Worm (Caenorhabditis elegans) whole organism, L1 larva: ENCODE data around the gene C02H6.1.

Experiments
- C04F5.9 ChIP-seq: sonication (generic microtip); optimal IDR thresholded peaks from 2 replicates; lab custom pipeline; 2016; ENCODE audit warnings: missing genetic modification characterization, missing compliant biosample characterization
- C16A3.4 ChIP-seq: fragments of 150-350 bp; optimal IDR thresholded peaks from 2 replicates; lab custom pipeline; 2014; ENCODE audit warnings: missing biosample characterization, missing genetic modification characterization
- C34B4.2 ChIP-seq: sonication (generic microtip); optimal IDR thresholded peaks from 2 replicates; lab custom pipeline; 2017; ENCODE audit warnings: mild to moderate bottlenecking, missing genetic modification characterization, missing compliant biosample characterization
- F16B12.6 ChIP-seq: fragments of 150-350 bp; optimal IDR thresholded peaks from 2 replicates; lab custom pipeline; 2014; ENCODE audit warnings: missing biosample characterization, missing genetic modification characterization
- aha-1 ChIP-seq: fragments of 150-350 bp; optimal IDR thresholded peaks from 2 replicates; lab custom pipeline; 2014; ENCODE audit warnings: missing biosample characterization, missing genetic modification characterization
- alr-1 ChIP-seq: fragments of 200-800 bp; sonication (Bioruptor generic); optimal IDR thresholded peaks from 2 replicates; lab custom pipeline; 2018; ENCODE audit warnings: borderline replicate concordance, mild to moderate bottlenecking, missing genetic modification characterization, missing compliant biosample characterization
- aly-2 ChIP-seq: fragments of 150-350 bp; optimal IDR thresholded peaks from 2 replicates; lab custom pipeline; 2014; ENCODE audit warnings: missing biosample characterization, missing genetic modification characterization
- ama-1 ChIP-seq: fragments of 150-350 bp; optimal IDR thresholded peaks from 2 replicates; lab custom pipeline; 2014
- blmp-1 ChIP-seq: fragments of 150-350 bp; optimal IDR thresholded peaks from 2 replicates; lab custom pipeline; 2014; ENCODE audit warnings: missing biosample characterization, missing genetic modification characterization
- ceh-63 ChIP-seq: fragments of 200-800 bp; sonication (Bioruptor generic); optimal IDR thresholded peaks from 2 replicates; lab custom pipeline; 2018; ENCODE audit warnings: mild to moderate bottlenecking, missing genetic modification characterization, missing compliant biosample characterization
- ceh-8 ChIP-seq: fragments of 200-800 bp; sonication (Bioruptor generic); optimal IDR thresholded peaks from 2 replicates; lab custom pipeline; 2018; ENCODE audit warnings: mild to moderate bottlenecking, missing genetic modification characterization, moderate library complexity, missing compliant biosample characterization
- ceh-82 ChIP-seq, 3 experiments: fragments of 150-350 bp in 1 of 3; sonication (generic microtip) in 2 of 3; optimal IDR thresholded peaks; 2 replicates each; lab custom pipeline; 2014 to 2017; ENCODE audit warnings: missing biosample characterization in 3 of 3, missing genetic modification characterization in 3 of 3
- ceh-90 ChIP-seq: sonication (generic microtip); optimal IDR thresholded peaks from 2 replicates; lab custom pipeline; 2016; ENCODE audit warnings: missing genetic modification characterization, missing compliant biosample characterization
- ces-1 ChIP-seq: fragments of 150-350 bp; optimal IDR thresholded peaks from 2 replicates; lab custom pipeline; 2014; ENCODE audit warnings: missing biosample characterization, missing genetic modification reagents, missing genetic modification characterization
- efl-1 ChIP-seq, 4 experiments: fragments of 150-350 bp; optimal IDR thresholded peaks in 3 of 4; peaks in 1 of 4; 1 replicate in 1 of 4; 2 replicates in 3 of 4; lab custom pipeline; 2014; ENCODE audit warnings: missing biosample characterization in 2 of 4, missing genetic modification characterization in 2 of 4, missing genetic modification reagents in 2 of 4
- egl-13 ChIP-seq: sonication (generic microtip); optimal IDR thresholded peaks from 2 replicates; lab custom pipeline; 2016; ENCODE audit warnings: missing genotype, missing genetic modification reagents, missing genetic modification characterization, missing compliant biosample characterization
- egl-27 ChIP-seq, 2 experiments: fragments of 150-350 bp in 1 of 2; sonication (generic microtip); optimal IDR thresholded peaks; 3 replicates each; lab custom pipeline; 2017 to 2018; ENCODE audit warnings: missing biosample characterization in 2 of 2, missing genetic modification characterization in 2 of 2, missing genetic modification reagents in 2 of 2
- elt-2 ChIP-seq: sonication (generic microtip); optimal IDR thresholded peaks from 2 replicates; lab custom pipeline; 2016; ENCODE audit warnings: missing genetic modification characterization, mild to moderate bottlenecking, inconsistent platforms, missing compliant biosample characterization, missing genetic modification reagents
- elt-3 ChIP-seq, 6 experiments: fragments of 150-350 bp in 1 of 6; sonication (generic microtip); optimal IDR thresholded peaks; 2 replicates each; lab custom pipeline; 2017 to 2018; ENCODE audit warnings: missing biosample characterization in 6 of 6, missing genetic modification characterization in 6 of 6, inconsistent platforms in 1 of 6
- fkh-10 ChIP-seq: sonication (generic microtip); optimal IDR thresholded peaks from 2 replicates; lab custom pipeline; 2017; ENCODE audit warnings: missing biosample characterization, missing genetic modification reagents, missing genetic modification characterization
- fkh-4 ChIP-seq: sonication (generic microtip); optimal IDR thresholded peaks from 2 replicates; lab custom pipeline; 2016; ENCODE audit warnings: missing compliant biosample characterization, missing genetic modification characterization, borderline replicate concordance
- grh-1 ChIP-seq: fragments of 200-800 bp; sonication (Bioruptor generic); IDR thresholded peaks from 2 replicates; pipeline ENCODE4 v1.3.6; 2022; ENCODE audit warnings: missing genetic modification reagents, missing genetic modification characterization, missing compliant biosample characterization
- hpl-2 ChIP-seq: fragments of 150-350 bp; optimal IDR thresholded peaks from 2 replicates; lab custom pipeline; 2014; ENCODE audit warnings: missing biosample characterization, missing genetic modification reagents, missing genetic modification characterization
- isw-1 ChIP-seq: fragments of 200-800 bp; sonication (Bioruptor generic); IDR thresholded peaks from 2 replicates; pipeline ENCODE4 v1.3.6; 2022; ENCODE audit warnings: missing genetic modification characterization, missing compliant biosample characterization
- jun-1 ChIP-seq: fragments of 150-350 bp; optimal IDR thresholded peaks from 2 replicates; lab custom pipeline; 2014; ENCODE audit warnings: missing biosample characterization, missing genetic modification reagents, missing genetic modification characterization
- lin-14 ChIP-seq: fragments of 200-800 bp; sonication (Bioruptor generic); optimal IDR thresholded peaks from 2 replicates; lab custom pipeline; 2018; ENCODE audit warnings: mild to moderate bottlenecking, missing genetic modification characterization, moderate library complexity, missing compliant biosample characterization
- lin-15B ChIP-seq: fragments of 150-350 bp; sonication (generic microtip); optimal IDR thresholded peaks from 3 replicates; lab custom pipeline; 2014; ENCODE audit warnings: missing biosample characterization, missing genetic modification characterization
- lin-35 ChIP-seq, 2 experiments: fragments of 150-350 bp; optimal IDR thresholded peaks; 2 replicates each; lab custom pipeline; 2014; ENCODE audit warnings: missing biosample characterization in 2 of 2, missing genetic modification characterization in 2 of 2, missing genetic modification reagents in 2 of 2
- mef-2 ChIP-seq: fragments of 150-350 bp; optimal IDR thresholded peaks from 2 replicates; lab custom pipeline; 2014; ENCODE audit warnings: missing biosample characterization, missing genetic modification characterization
- nhr-11 ChIP-seq: fragments of 150-350 bp; optimal IDR thresholded peaks from 2 replicates; lab custom pipeline; 2014; ENCODE audit warnings: missing biosample characterization, missing genetic modification characterization
- nhr-12 ChIP-seq: sonication (generic microtip); optimal IDR thresholded peaks from 2 replicates; lab custom pipeline; 2017; ENCODE audit warnings: missing biosample characterization, missing genetic modification characterization
- nhr-19 ChIP-seq: fragments of 200-800 bp; sonication (Bioruptor generic); conservative IDR thresholded peaks from 2 replicates; pipeline ENCODE4 v1.3.6; 2022; ENCODE audit warnings: missing genetic modification characterization, missing compliant biosample characterization
- nhr-20 ChIP-seq: sonication (generic microtip); optimal IDR thresholded peaks from 2 replicates; lab custom pipeline; 2016; ENCODE audit warnings: mild to moderate bottlenecking, missing genetic modification characterization, missing compliant biosample characterization
- nhr-77 ChIP-seq: fragments of 150-350 bp; optimal IDR thresholded peaks from 2 replicates; lab custom pipeline; 2014; ENCODE audit warnings: missing biosample characterization, missing genetic modification characterization
- nhr-84 ChIP-seq: sonication (generic microtip); optimal IDR thresholded peaks from 2 replicates; lab custom pipeline; 2017; ENCODE audit warnings: missing biosample characterization, missing genetic modification characterization
- nhr-85 ChIP-seq: sonication (generic microtip); peaks from one replicate; lab custom pipeline; 2016; ENCODE audit warnings: missing genetic modification characterization, inconsistent platforms, missing compliant biosample characterization
- pag-3 ChIP-seq: sonication (generic microtip); optimal IDR thresholded peaks from 2 replicates; lab custom pipeline; 2017; ENCODE audit warnings: missing genetic modification characterization, mild to moderate bottlenecking, missing compliant biosample characterization, antibody characterized with exemption, borderline replicate concordance; ENCODE audit not compliant: insufficient read depth
- pax-3 ChIP-seq: fragments of 200-800 bp; sonication (Bioruptor generic); optimal IDR thresholded peaks from 2 replicates; lab custom pipeline; 2018; ENCODE audit warnings: mild to moderate bottlenecking, missing genetic modification characterization, moderate library complexity, missing compliant biosample characterization
- pqm-1 ChIP-seq: sonication (generic microtip); optimal IDR thresholded peaks from 3 replicates; lab custom pipeline; 2017; ENCODE audit warnings: missing biosample characterization, missing genetic modification characterization
- skn-1 ChIP-seq: fragments of 150-350 bp; optimal IDR thresholded peaks from 2 replicates; lab custom pipeline; 2014; ENCODE audit warnings: missing biosample characterization, missing genetic modification characterization
- snu-23 ChIP-seq: sonication (generic microtip); optimal IDR thresholded peaks from 2 replicates; lab custom pipeline; 2016; ENCODE audit warnings: missing genetic modification characterization, missing compliant biosample characterization
- sox-4 ChIP-seq: sonication (generic microtip); optimal IDR thresholded peaks from 2 replicates; lab custom pipeline; 2016; ENCODE audit warnings: missing genetic modification characterization, missing compliant biosample characterization
- sptf-1 ChIP-seq: fragments of 150-350 bp; optimal IDR thresholded peaks from 2 replicates; lab custom pipeline; 2014; ENCODE audit warnings: missing biosample characterization, missing genetic modification characterization
- tbx-2 ChIP-seq: sonication (generic microtip); optimal IDR thresholded peaks from 2 replicates; lab custom pipeline; 2016; ENCODE audit warnings: missing genetic modification characterization, missing compliant biosample characterization
- tlp-1 ChIP-seq: fragments of 150-350 bp; optimal IDR thresholded peaks from 2 replicates; lab custom pipeline; 2014; ENCODE audit warnings: missing biosample characterization, missing genetic modification characterization
- unc-130 ChIP-seq: fragments of 150-350 bp; optimal IDR thresholded peaks from 2 replicates; lab custom pipeline; 2017; ENCODE audit warnings: missing biosample characterization, missing genetic modification characterization, inconsistent platforms
- xbp-1 ChIP-seq: sonication (generic microtip); optimal IDR thresholded peaks from 2 replicates; lab custom pipeline; 2016; ENCODE audit warnings: missing genetic modification characterization, missing compliant biosample characterization
- zip-4 ChIP-seq: fragments of 200-800 bp; sonication (Bioruptor generic); optimal IDR thresholded peaks from 2 replicates; lab custom pipeline; 2018; ENCODE audit warnings: mild to moderate bottlenecking, missing genetic modification characterization, moderate library complexity, missing compliant biosample characterization

The C02H6.1 gene

ce11 chrV:7436911-7437310, 47.2 kb upstream of the C02H6.1 start (continued):
- peak; percentile 64 for TF ChIP-seq grh-1
- no peak for TF ChIP-seq xbp-1 (tag; lab: Kevin White, UChicago)
- TF ChIP-seq isw-1 (GFP tag; lab: Robert Waterston, UW) = no peak
- peak; percentile 93 for TF ChIP-seq nhr-85 (tag; lab: Kevin White, UChicago)
- no peak for TF ChIP-seq sox-4
- no peak for TF ChIP-seq lin-15B (tag; lab: Kevin White, UChicago)
- peak in 1 of 2 experiments; percentile 14 for TF ChIP-seq efl-1 (optimal IDR thresholded peaks at IDR 0.05; lab: Kevin White, UChicago)
- peak in 1 of 2 experiments; percentile 1 for TF ChIP-seq efl-1 (GFP tag; optimal IDR thresholded peaks at IDR 0.05 in 1 of 2; lab: Kevin White, UChicago)
- no peak for TF ChIP-seq fkh-4
- TF ChIP-seq aha-1 (tag; lab: Kevin White, UChicago) = no peak
- TF ChIP-seq nhr-12 (tag; lab: Kevin White, UChicago) = no peak
- no peak for TF ChIP-seq F16B12.6
- TF ChIP-seq tlp-1 = no peak

- TF ChIP-seq zip-4 = no peak
Measured at ce11 chrV:7436509-7436908, 46.8 kb upstream of the C02H6.1 start.

- TF ChIP-seq skn-1 (tag; lab: Kevin White, UChicago) (peak; percentile 24), tbx-2 (tag; lab: Kevin White, UChicago) (peak; percentile 20), nhr-84 (tag; lab: Kevin White, UChicago) (no peak), nhr-85 (tag; lab: Kevin White, UChicago) (peak; percentile 87), C04F5.9 (no peak), ces-1 (no peak), jun-1 (no peak), C16A3.4 (tag; lab: Kevin White, UChicago) (no peak), alr-1 (no peak), fkh-4 (no peak), hpl-2 (GFP tag; lab: Kevin White, UChicago) (no peak), aly-2 (tag; lab: Kevin White, UChicago) (no peak), snu-23 (GFP tag; lab: Kevin White, UChicago) (peak; percentile 32), grh-1 (0 out of 2 replicates have a peak, but pooled peaks have one; percentile 7), elt-3 (tag; optimal IDR thresholded peaks at IDR 0.05; lab: Kevin White, UChicago) (peak in 1 of 6 experiments; percentile 68), efl-1 (optimal IDR thresholded peaks at IDR 0.05; lab: Kevin White, UChicago) (no peak), efl-1 (GFP tag; optimal IDR thresholded peaks at IDR 0.05 in 1 of 2; lab: Kevin White, UChicago) (no peak), egl-13 (tag; lab: Kevin White, UChicago) (no peak), nhr-11 (tag; lab: Kevin White, UChicago) (no peak), nhr-77 (tag; lab: Kevin White, UChicago) (no peak), ceh-63 (GFP tag; lab: Kevin White, UChicago) (no peak), ama-1 (lab: Kevin White, UChicago) (no peak), egl-27 (tag; optimal IDR thresholded peaks at IDR 0.05; lab: Kevin White, UChicago) (no peak), ceh-8 (no peak), ceh-82 (tag; optimal IDR thresholded peaks at IDR 0.05; lab: Kevin White, UChicago) (no peak), elt-2 (tag; lab: Kevin White, UChicago) (no peak), C34B4.2 (no peak), blmp-1 (tag; lab: Kevin White, UChicago) (peak; percentile 83), pag-3 (tag; lab: Kevin White, UChicago) (no peak), nhr-20 (tag; lab: Kevin White, UChicago) (peak; percentile 19), lin-14 (GFP tag; lab: Kevin White, UChicago) (peak; percentile 18), fkh-10 (GFP tag; lab: Kevin White, UChicago) (no peak), ceh-90 (tag; lab: Kevin White, UChicago) (no peak), nhr-19 (peak; percentile 72), pqm-1 (tag; lab: Kevin White, UChicago) (no peak), pax-3 (tag; lab: Kevin White, UChicago) (no peak), unc-130 (tag; lab: Kevin White, UChicago) (peak; percentile 81), mef-2 (tag; lab: Kevin White, UChicago) (no peak), sptf-1 (no peak), lin-35 (GFP tag; optimal IDR thresholded peaks at IDR 0.05; lab: Kevin White, UChicago) (peak in 1 of 2 experiments; percentile 31)
Measured at ce11 chrV:7435376-7436204, 45.9 kb upstream of the C02H6.1 start, which contains the start of the genes ddo-2 and F25E5.8. Gene ddo-2 (minus strand): TSS chrV:7435705. Gene F25E5.8 (plus strand): TSS chrV:7435930.
